Fruit fly (Drosophila melanogaster): ENCODE results near the gene PTPMT1.

Gene PTPMT1

dm6 chr3R:23709508-23710208, 48.5 kb upstream of the PTPMT1 start, which contains the start of gene CG10301 (continued):
- TF ChIP-seq CG8944 (GFP tag; optimal IDR thresholded peaks at IDR 0.05) = peak; percentile 22
- peak; percentile 12 for TF ChIP-seq HHEX (GFP tag; optimal IDR thresholded peaks at IDR 0.05)
- TF ChIP-seq Fer3 (tag; optimal IDR thresholded peaks at IDR 0.05) = peak; percentile 8
- TF ChIP-seq ATbp (GFP tag; optimal IDR thresholded peaks at IDR 0.05) = peak; percentile 56
- peak; percentile 20 for TF ChIP-seq CG2116 (GFP tag; optimal IDR thresholded peaks at IDR 0.05)
- no peak for TF ChIP-seq mirr (GFP tag; optimal IDR thresholded peaks at IDR 0.05)
- no peak for TF ChIP-seq HmgD (GFP tag; optimal IDR thresholded peaks at IDR 0.05)
- TF ChIP-seq p53 (GFP tag; optimal IDR thresholded peaks at IDR 0.05) = no peak
- TF ChIP-seq tup (GFP tag; optimal IDR thresholded peaks at IDR 0.05) = no peak
- no peak for TF ChIP-seq hbn (GFP tag; IDR thresholded peaks at IDR 0.05; ENCODE audit: partially characterized antibody)
- no peak for TF ChIP-seq ham (GFP tag; IDR thresholded peaks at IDR 0.05)
- TF ChIP-seq crc (GFP tag; optimal IDR thresholded peaks at IDR 0.05) = no peak
- TF ChIP-seq CG12744 (GFP tag; optimal IDR thresholded peaks at IDR 0.05) = no peak
- TF ChIP-seq CG11696 (GFP tag; IDR thresholded peaks at IDR 0.05) = no peak
- no peak for TF ChIP-seq hth (optimal IDR thresholded peaks at IDR 0.05)
- no peak for TF ChIP-seq CG6654 (GFP tag; optimal IDR thresholded peaks at IDR 0.05)
- TF ChIP-seq chm (GFP tag; IDR thresholded peaks at IDR 0.05) = peak; percentile 72
- TF ChIP-seq CG15514 (GFP tag; optimal IDR thresholded peaks at IDR 0.05) = no peak
- TF ChIP-seq CG6854 (GFP tag; optimal IDR thresholded peaks at IDR 0.05) = no peak
- no peak for TF ChIP-seq Dfd (GFP tag; optimal IDR thresholded peaks at IDR 0.05)
- TF ChIP-seq gce (GFP tag; IDR thresholded peaks at IDR 0.05) = no peak
- peak; percentile 43; the same call in 1 of the 2 replicates for TF ChIP-seq HLH3B (GFP tag; IDR thresholded peaks at IDR 0.05)
- no peak for TF ChIP-seq mld (GFP tag; IDR thresholded peaks at IDR 0.05; ENCODE audit: partially characterized antibody)
- TF ChIP-seq Xbp1 (GFP tag; optimal IDR thresholded peaks at IDR 0.05) = peak; percentile 61
- TF ChIP-seq caup (GFP tag; optimal IDR thresholded peaks at IDR 0.05; ENCODE audit: severe bottlenecking) = no peak
- TF ChIP-seq CG8765 (GFP tag; IDR thresholded peaks at IDR 0.05) = peak; percentile 81
- TF ChIP-seq bowl (GFP tag; IDR thresholded peaks at IDR 0.05) = no peak
- TF ChIP-seq CG2678 (tag; optimal IDR thresholded peaks at IDR 0.05) = peak; percentile 51
- TF ChIP-seq CG1832 (GFP tag; optimal IDR thresholded peaks at IDR 0.05) = no peak
- no peak for TF ChIP-seq CG6175 (GFP tag; IDR thresholded peaks at IDR 0.05)
- TF ChIP-seq oc (tag; optimal IDR thresholded peaks at IDR 0.05) = peak; percentile 52
- TF ChIP-seq NFAT (GFP tag; IDR thresholded peaks at IDR 0.05) = no peak
- peak; percentile 71 for TF ChIP-seq sens-2 (GFP tag; IDR thresholded peaks at IDR 0.05)
- 0 out of 3 replicates have a peak, but pooled peaks have one; percentile 31 for TF ChIP-seq CG7357 (GFP tag; IDR thresholded peaks at IDR 0.05)
- no peak for TF ChIP-seq Bgb (GFP tag; IDR thresholded peaks at IDR 0.05; ENCODE audit: partially characterized antibody)
- peak; percentile 25 for TF ChIP-seq CG1647 (GFP tag; optimal IDR thresholded peaks at IDR 0.05)
- no peak for TF ChIP-seq Mad (GFP tag; optimal IDR thresholded peaks at IDR 0.05)
- no peak for TF ChIP-seq trh (GFP tag; optimal IDR thresholded peaks at IDR 0.05)
- TF ChIP-seq dimm (GFP tag; IDR thresholded peaks at IDR 0.05) = no peak; the same call in 1 of the 2 replicates
- TF ChIP-seq CG12299 (tag; optimal IDR thresholded peaks at IDR 0.05) = no peak
- no peak for TF ChIP-seq CG10431 (GFP tag; optimal IDR thresholded peaks at IDR 0.05)
- TF ChIP-seq btn (GFP tag; optimal IDR thresholded peaks at IDR 0.05) = peak; percentile 36
- TF ChIP-seq Ravus (GFP tag; IDR thresholded peaks at IDR 0.05) = no peak; the same call in 1 of the 2 replicates
- no peak for TF ChIP-seq usp (GFP tag; optimal IDR thresholded peaks at IDR 0.05)
- no peak for TF ChIP-seq bigmax (GFP tag; optimal IDR thresholded peaks at IDR 0.05)
- TF ChIP-seq Atf6 (GFP tag; IDR thresholded peaks at IDR 0.05) = no peak
- no peak for TF ChIP-seq CG14014 (GFP tag; IDR thresholded peaks at IDR 0.05)
- no peak for TF ChIP-seq gcm (GFP tag; optimal IDR thresholded peaks at IDR 0.05)
- TF ChIP-seq CG3281 (GFP tag; optimal IDR thresholded peaks at IDR 0.05) = no peak
- TF ChIP-seq zfh2 (GFP tag; optimal IDR thresholded peaks at IDR 0.05) = no peak
- TF ChIP-seq Sox100B (GFP tag; optimal IDR thresholded peaks at IDR 0.05) = peak; percentile 50
